Worm (Caenorhabditis elegans) whole organism, young adult: ENCODE measurements around the gene K02C4.5.

Source experiments
- Y53F4B.3 ChIP-seq: fragments of 200-800 bp; sonication (Bioruptor generic); IDR thresholded peaks from 2 replicates; pipeline ENCODE4 v1.3.6; 2022; ENCODE audit warnings: missing genetic modification reagents, missing genetic modification characterization, missing compliant biosample characterization
- cebp-1 ChIP-seq, 2 experiments: fragments of 200-800 bp in 1 of 2; sonication (Bioruptor generic) in 1 of 2; sonication (generic microtip) in 1 of 2; IDR thresholded peaks in 1 of 2; optimal IDR thresholded peaks in 1 of 2; 2 replicates each; pipeline versions ENCODE4 v1.3.6 to Lab custom; 2017 to 2022; ENCODE audit warnings: missing compliant biosample characterization in 2 of 2, missing genetic modification characterization in 2 of 2, mild to moderate bottlenecking in 1 of 2, missing genetic modification reagents in 1 of 2, moderate library complexity in 1 of 2
- efl-1 ChIP-seq: fragments of 150-350 bp; optimal IDR thresholded peaks from 2 replicates; lab custom pipeline; 2014; ENCODE audit warnings: missing biosample characterization, missing genetic modification reagents, missing genetic modification characterization
- nhr-80 ChIP-seq: sonication (generic microtip); optimal IDR thresholded peaks from 2 replicates; lab custom pipeline; 2016; ENCODE audit warnings: missing genetic modification characterization, missing compliant biosample characterization
- zfh-2 ChIP-seq: fragments of 200-800 bp; sonication (Bioruptor generic); conservative IDR thresholded peaks from 2 replicates; pipeline ENCODE4 v1.3.6; 2022; ENCODE audit warnings: missing genetic modification reagents, missing genetic modification characterization, missing compliant biosample characterization
- ztf-25 ChIP-seq: fragments of 200-800 bp; sonication (Bioruptor generic); IDR thresholded peaks from 2 replicates; pipeline ENCODE4 v1.3.6; 2022; ENCODE audit warnings: missing genetic modification reagents, missing genetic modification characterization, missing compliant biosample characterization

K02C4.5 gene

DNA sequence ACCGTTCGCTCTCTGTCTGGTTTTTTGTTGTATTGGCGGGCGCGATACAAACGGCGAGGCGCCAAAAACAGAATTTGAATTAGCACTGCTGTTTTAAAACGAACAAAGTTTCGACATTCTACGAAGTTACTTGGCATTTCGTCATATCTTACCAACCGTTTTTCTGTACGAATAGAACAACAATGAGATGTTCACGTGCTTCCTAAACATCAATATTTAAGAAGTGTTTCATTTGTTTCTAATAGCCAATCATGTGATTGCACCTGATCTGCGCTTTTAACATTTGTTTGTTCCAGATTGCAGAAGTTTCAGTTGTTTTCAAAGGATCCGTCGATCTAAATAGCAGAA lies 50.8 kb downstream of the K02C4.5 start:
- TF ChIP-seq cebp-1 (GFP tag; IDR thresholded peaks at IDR 0.05; lab: Robert Waterston, UW) (0 out of 2 replicates have a peak, but pooled peaks have one; percentile 29), cebp-1 (tag; optimal IDR thresholded peaks at IDR 0.05; lab: Kevin White, UChicago) (peak; percentile 85), ztf-25 (GFP tag; lab: Robert Waterston, UW) (no peak), zfh-2 (GFP tag; lab: Robert Waterston, UW) (0 out of 2 replicates have a peak, but pooled peaks have one; percentile 5), efl-1 (GFP tag; lab: Kevin White, UChicago) (peak; percentile 13)

DNA sequence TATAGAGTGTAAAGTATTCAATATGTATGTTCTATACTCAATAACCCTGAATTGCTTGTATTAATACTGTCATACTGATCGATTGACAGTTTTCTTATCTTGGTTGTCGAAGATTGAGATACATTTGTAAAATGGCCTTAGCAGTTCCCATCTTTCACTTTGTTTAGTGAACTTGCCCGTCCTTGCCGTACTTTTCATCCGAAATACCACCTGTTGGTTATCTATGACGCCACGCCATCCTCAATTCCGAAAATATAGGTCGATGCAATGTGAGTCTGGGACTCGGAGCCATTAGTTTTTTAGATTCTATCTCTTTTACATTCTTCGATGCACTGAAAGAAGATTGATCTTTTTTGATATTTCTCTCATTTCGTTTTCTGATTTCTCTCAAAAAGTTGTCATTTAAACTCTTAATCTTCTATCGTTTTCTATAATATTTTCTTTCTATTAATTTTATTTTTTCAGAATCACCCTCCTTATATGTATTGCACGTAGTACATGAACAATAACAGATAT lies 51.3 kb downstream of the K02C4.5 start, which contains the start of gene ulp-4:
ulp-4 (plus strand) TSS at position 466 of the 516 bp plus-strand sequence.
- TF ChIP-seq Y53F4B.3 (GFP tag; lab: Robert Waterston, UW) = no peak
- TF ChIP-seq nhr-80 (tag; lab: Kevin White, UChicago) = peak; percentile 66
- TF ChIP-seq, all 124 proteins: peak for 1
